Worm (Caenorhabditis elegans) whole organism, young adult: ENCODE results near the gene C47E12.12.

Experiments used
- B0019.2 ChIP-seq: fragments of 200-800 bp; sonication (Bioruptor generic); conservative IDR thresholded peaks from 2 replicates; pipeline ENCODE4 v1.3.6; 2022; ENCODE audit warnings: missing genetic modification reagents, missing genetic modification characterization, missing compliant biosample characterization
- B0261.1 ChIP-seq: sonication (generic microtip); optimal IDR thresholded peaks from 2 replicates; lab custom pipeline; 2016; ENCODE audit warnings: mild to moderate bottlenecking, missing genetic modification characterization, moderate library complexity, missing compliant biosample characterization
- C17E4.6 ChIP-seq: fragments of 200-800 bp; sonication (Bioruptor generic); IDR thresholded peaks from 2 replicates; pipeline ENCODE4 v1.3.6; 2022; ENCODE audit warnings: missing genetic modification reagents, missing genetic modification characterization, missing compliant biosample characterization
- F22D6.2 ChIP-seq: sonication (generic microtip); optimal IDR thresholded peaks from 2 replicates; lab custom pipeline; 2016; ENCODE audit warnings: mild to moderate bottlenecking, missing genetic modification characterization, missing compliant biosample characterization
- F39B2.1 ChIP-seq: fragments of 200-800 bp; sonication (Bioruptor generic); IDR thresholded peaks from 2 replicates; pipeline ENCODE4 v1.3.6; 2022; ENCODE audit warnings: missing genetic modification reagents, missing genetic modification characterization, missing compliant biosample characterization
- F49E8.2 ChIP-seq: sonication (generic microtip); optimal IDR thresholded peaks from 3 replicates; lab custom pipeline; 2017; ENCODE audit warnings: missing genetic modification characterization, mild to moderate bottlenecking, missing compliant biosample characterization, antibody characterized with exemption, moderate library complexity; ENCODE audit not compliant: insufficient read depth
- F57A8.1 ChIP-seq: fragments of 200-800 bp; sonication (Bioruptor generic); optimal IDR thresholded peaks from 2 replicates; lab custom pipeline; 2018; ENCODE audit warnings: mild to moderate bottlenecking, missing genetic modification characterization, moderate library complexity, missing compliant biosample characterization
- aptf-2 ChIP-seq: fragments of 200-800 bp; sonication (Bioruptor generic); conservative IDR thresholded peaks from 2 replicates; pipeline ENCODE4 v1.3.6; 2022; ENCODE audit warnings: missing genetic modification reagents, missing genetic modification characterization, missing compliant biosample characterization
- atf-7 ChIP-seq: sonication (generic microtip); optimal IDR thresholded peaks from 2 replicates; lab custom pipeline; 2017; ENCODE audit warnings: mild to moderate bottlenecking, missing genetic modification characterization, missing compliant biosample characterization
- bed-1 ChIP-seq: fragments of 200-800 bp; sonication (Bioruptor generic); IDR thresholded peaks from 2 replicates; pipeline ENCODE4 v1.3.6; 2022; ENCODE audit warnings: missing genetic modification reagents, missing genetic modification characterization, missing compliant biosample characterization
- ccch-3 ChIP-seq: fragments of 200-800 bp; sonication (Bioruptor generic); optimal IDR thresholded peaks from 2 replicates; lab custom pipeline; 2018; ENCODE audit warnings: mild to moderate bottlenecking, missing genetic modification characterization, missing compliant biosample characterization
- die-1 ChIP-seq: sonication (generic microtip); optimal IDR thresholded peaks from 2 replicates; lab custom pipeline; 2016; ENCODE audit warnings: missing genotype, mild to moderate bottlenecking, missing genetic modification characterization, missing compliant biosample characterization
- dpl-1 ChIP-seq: fragments of 150-350 bp; optimal IDR thresholded peaks from 2 replicates; lab custom pipeline; 2014; ENCODE audit warnings: missing biosample characterization, missing genetic modification reagents, missing genetic modification characterization
- egl-18 ChIP-seq: fragments of 200-800 bp; sonication (Bioruptor generic); IDR thresholded peaks from 2 replicates; pipeline ENCODE4 v1.3.6; 2022; ENCODE audit warnings: missing genetic modification reagents, missing genetic modification characterization, missing compliant biosample characterization
- ets-4 ChIP-seq: fragments of 200-800 bp; sonication (Bioruptor generic); optimal IDR thresholded peaks from 2 replicates; lab custom pipeline; 2018; ENCODE audit warnings: mild to moderate bottlenecking, missing genetic modification characterization, missing compliant biosample characterization
- him-1 ChIP-seq: sonication (generic microtip); optimal IDR thresholded peaks from 2 replicates; lab custom pipeline; 2016; ENCODE audit warnings: missing genotype, missing genetic modification reagents, missing genetic modification characterization, missing compliant biosample characterization
- hlh-12 ChIP-seq: sonication (generic microtip); optimal IDR thresholded peaks from 2 replicates; lab custom pipeline; 2016; ENCODE audit warnings: missing genetic modification characterization, missing compliant biosample characterization
- hlh-26 ChIP-seq: fragments of 200-800 bp; sonication (Bioruptor generic); conservative IDR thresholded peaks from 2 replicates; pipeline ENCODE4 v1.3.6; 2022; ENCODE audit warnings: missing genetic modification reagents, missing genetic modification characterization, missing compliant biosample characterization
- hmg-20 ChIP-seq: fragments of 200-800 bp; sonication (Bioruptor generic); IDR thresholded peaks from 2 replicates; pipeline ENCODE4 v1.3.6; 2022; ENCODE audit warnings: missing genetic modification reagents, missing genetic modification characterization, missing compliant biosample characterization
- hrde-1 ChIP-seq: sonication (generic microtip); optimal IDR thresholded peaks from 2 replicates; lab custom pipeline; 2016; ENCODE audit warnings: missing genetic modification characterization, mild to moderate bottlenecking, missing compliant biosample characterization, moderate library complexity, missing genotype, missing genetic modification reagents, borderline replicate concordance
- hsf-1 ChIP-seq: fragments of 200-800 bp; sonication (Bioruptor generic); IDR thresholded peaks from 2 replicates; pipeline ENCODE4 v1.3.6; 2022; ENCODE audit warnings: missing genetic modification reagents, missing genetic modification characterization, missing compliant biosample characterization
- lin-26 ChIP-seq: fragments of 200-800 bp; sonication (Bioruptor generic); IDR thresholded peaks from 2 replicates; pipeline ENCODE4 v1.3.6; 2022; ENCODE audit warnings: missing genetic modification reagents, missing genetic modification characterization, missing compliant biosample characterization
- madf-10 ChIP-seq: sonication (generic microtip); optimal IDR thresholded peaks from 2 replicates; lab custom pipeline; 2016; ENCODE audit warnings: mild to moderate bottlenecking, missing genetic modification characterization, missing compliant biosample characterization
- mel-28 ChIP-seq: sonication (generic microtip); optimal IDR thresholded peaks from 2 replicates; lab custom pipeline; 2016; ENCODE audit warnings: borderline replicate concordance, mild to moderate bottlenecking, missing genetic modification characterization, missing compliant biosample characterization
- mes-4 ChIP-seq: sonication (generic microtip); optimal IDR thresholded peaks from 2 replicates; lab custom pipeline; 2016; ENCODE audit warnings: missing genotype, missing genetic modification characterization, missing compliant biosample characterization
- mxl-1 ChIP-seq: sonication (generic microtip); optimal IDR thresholded peaks from 2 replicates; lab custom pipeline; 2016; ENCODE audit warnings: missing genetic modification characterization, missing compliant biosample characterization
- nfya-2 ChIP-seq: fragments of 200-800 bp; sonication (Bioruptor generic); IDR thresholded peaks from 2 replicates; pipeline ENCODE4 v1.3.6; 2022; ENCODE audit warnings: missing genetic modification reagents, missing genetic modification characterization, missing compliant biosample characterization
- nhr-80 ChIP-seq: sonication (generic microtip); optimal IDR thresholded peaks from 2 replicates; lab custom pipeline; 2016; ENCODE audit warnings: missing genetic modification characterization, missing compliant biosample characterization
- nhr-90 ChIP-seq: sonication (generic microtip); optimal IDR thresholded peaks from 2 replicates; lab custom pipeline; 2016; ENCODE audit warnings: missing genotype, mild to moderate bottlenecking, missing genetic modification characterization, missing compliant biosample characterization
- pbrm-1 ChIP-seq: fragments of 200-800 bp; sonication (Bioruptor generic); IDR thresholded peaks from 2 replicates; pipeline ENCODE4 v1.3.6; 2022; ENCODE audit warnings: missing genetic modification reagents, missing genetic modification characterization, missing compliant biosample characterization
- rcor-1 ChIP-seq: fragments of 200-800 bp; sonication (Bioruptor generic); IDR thresholded peaks from 2 replicates; pipeline ENCODE4 v1.3.6; 2022; ENCODE audit warnings: missing genetic modification reagents, missing genetic modification characterization, missing compliant biosample characterization
- rec-8 ChIP-seq, 2 experiments: sonication (generic microtip); optimal IDR thresholded peaks; 2 replicates each; lab custom pipeline; 2016; ENCODE audit warnings: mild to moderate bottlenecking in 2 of 2, missing genetic modification characterization in 2 of 2, missing genetic modification reagents in 2 of 2, missing genotype in 2 of 2, missing biosample characterization in 1 of 2, missing compliant biosample characterization in 1 of 2, moderate library complexity in 1 of 2
- snpc-4 ChIP-seq, 5 experiments: fragments of 150-350 bp in 1 of 5; sonication (generic microtip) in 4 of 5; optimal IDR thresholded peaks; 2 replicates each; lab custom pipeline; 2014 to 2018; ENCODE audit warnings: missing genetic modification characterization in 5 of 5, missing biosample characterization in 3 of 5, antibody characterized with exemption in 2 of 5, mild to moderate bottlenecking in 2 of 5, missing compliant biosample characterization in 2 of 5, missing genotype in 2 of 5, moderate library complexity in 2 of 5, missing genetic modification reagents in 1 of 5
- somi-1 ChIP-seq: fragments of 200-800 bp; sonication (Bioruptor generic); optimal IDR thresholded peaks from 2 replicates; lab custom pipeline; 2018; ENCODE audit warnings: mild to moderate bottlenecking, missing genetic modification characterization, missing compliant biosample characterization
- ztf-6 ChIP-seq: fragments of 200-800 bp; sonication (Bioruptor generic); IDR thresholded peaks from 2 replicates; pipeline ENCODE4 v1.3.6; 2022; ENCODE audit warnings: missing genetic modification reagents, missing genetic modification characterization, missing compliant biosample characterization

Gene C47E12.12

DNA sequence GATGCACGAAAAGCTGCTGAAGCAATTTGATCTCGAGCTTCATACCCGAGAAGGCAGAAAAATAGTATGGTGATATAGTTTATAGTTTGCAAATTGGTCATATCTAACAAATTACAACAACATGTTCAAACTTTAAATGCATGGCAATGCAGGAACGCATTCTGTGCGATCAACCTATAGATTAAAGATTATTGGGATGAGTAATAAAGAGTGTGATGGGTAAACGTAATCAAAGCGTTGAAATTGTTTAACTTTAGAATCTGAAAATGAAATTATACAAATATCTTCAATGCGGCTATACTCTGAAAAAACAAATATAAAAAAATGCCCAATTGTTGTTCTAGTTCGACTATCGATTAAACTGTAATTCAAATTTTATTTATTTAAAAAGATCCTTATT, 3.8 kb upstream of the C47E12.12 start, which contains the start of gene C47E12.14:
TSS of gene C47E12.14 (minus strand) at position 101 of the 400 bp plus-strand sequence.
- TF ChIP-seq ztf-6 (GFP tag; lab: Robert Waterston, UW): no peak
- TF ChIP-seq F57A8.1 (GFP tag; lab: Kevin White, UChicago): no peak
- TF ChIP-seq mxl-1: no peak
- no peak for TF ChIP-seq somi-1 (GFP tag; lab: Kevin White, UChicago)
- no peak for TF ChIP-seq hmg-20 (GFP tag; lab: Robert Waterston, UW)
- TF ChIP-seq B0261.1 (tag; lab: Kevin White, UChicago): no peak
- TF ChIP-seq F49E8.2: no peak
- no peak for TF ChIP-seq egl-18 (GFP tag; lab: Robert Waterston, UW)
- TF ChIP-seq atf-7 (tag; lab: Kevin White, UChicago): no peak
- no peak for TF ChIP-seq hsf-1 (GFP tag; lab: Robert Waterston, UW)
- no peak for TF ChIP-seq hlh-12 (tag; lab: Kevin White, UChicago)
- no peak for TF ChIP-seq hrde-1 (tag; lab: Kevin White, UChicago)
- no peak for TF ChIP-seq snpc-4 (GFP tag; optimal IDR thresholded peaks at IDR 0.05; lab: Kevin White, UChicago)
- TF ChIP-seq snpc-4 (tag; optimal IDR thresholded peaks at IDR 0.05; lab: Kevin White, UChicago): no peak
- TF ChIP-seq pbrm-1 (GFP tag; lab: Robert Waterston, UW): no peak
- no peak for TF ChIP-seq mes-4 (tag; lab: Kevin White, UChicago)
- TF ChIP-seq mel-28 (tag; lab: Kevin White, UChicago): no peak
- TF ChIP-seq nhr-80 (tag; lab: Kevin White, UChicago): no peak
- no peak for TF ChIP-seq hlh-26 (GFP tag; lab: Robert Waterston, UW)
- TF ChIP-seq dpl-1: no peak

DNA sequence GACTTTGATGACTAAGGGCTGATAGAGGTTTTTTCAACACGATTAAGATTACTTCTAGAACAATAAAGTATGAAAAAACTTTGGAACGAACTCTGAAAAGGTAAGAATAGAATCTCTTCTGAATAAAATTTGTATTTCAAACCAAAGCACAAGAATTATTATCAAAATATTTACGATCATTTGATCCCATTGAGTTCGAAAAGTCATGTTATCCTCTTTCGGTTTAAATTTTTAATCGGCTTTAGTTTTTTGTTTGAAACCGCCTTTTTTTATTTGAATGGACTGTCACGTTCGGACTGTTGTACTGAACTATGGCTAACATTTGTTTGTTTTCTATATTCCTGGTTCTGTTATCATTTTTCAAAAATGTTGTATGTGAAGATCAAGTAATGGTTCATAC, 1.9 kb upstream of the C47E12.12 start, which contains the start of gene C47E12.9:
TSS of gene C47E12.9 (plus strand) at position 301 of the 400 bp plus-strand sequence.
- no peak for TF ChIP-seq hrde-1 (tag; lab: Kevin White, UChicago)
- no peak for TF ChIP-seq C17E4.6 (GFP tag; lab: Robert Waterston, UW)
- no peak for TF ChIP-seq lin-26
- TF ChIP-seq dpl-1: no peak

DNA sequence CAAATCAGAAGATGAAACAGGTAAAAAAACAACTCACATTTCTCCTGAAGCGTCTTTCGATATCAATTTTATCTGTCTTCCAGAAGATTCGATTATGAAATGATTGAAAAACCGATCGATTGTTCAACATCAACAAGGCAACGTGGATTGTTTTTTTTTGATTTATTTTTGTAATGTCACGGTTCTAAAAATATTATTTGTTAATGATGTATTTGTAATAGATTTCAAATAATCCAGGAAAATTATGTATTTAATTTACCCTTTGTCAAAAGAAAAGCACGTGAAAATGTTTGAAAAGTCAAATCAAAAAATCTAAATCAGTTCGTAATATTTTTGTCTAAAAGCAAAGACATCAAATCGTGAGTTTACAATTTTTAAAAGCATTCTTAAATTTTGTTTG, 3.4 kb downstream of the C47E12.12 start, which contains the start of the genes kin-5 and C47E12.11:
TSS of gene kin-5 (minus strand) at position 101 of the 400 bp plus-strand sequence.
TSS of gene C47E12.11 (plus strand) at position 320 of the 400 bp plus-strand sequence.
- TF ChIP-seq die-1 (tag; lab: Kevin White, UChicago): no peak
- no peak for TF ChIP-seq ets-4
- TF ChIP-seq F22D6.2 (tag; lab: Kevin White, UChicago): no peak
- no peak for TF ChIP-seq egl-18 (GFP tag; lab: Robert Waterston, UW)
- TF ChIP-seq rcor-1 (GFP tag; lab: Robert Waterston, UW): no peak
- no peak for TF ChIP-seq him-1 (tag; lab: Kevin White, UChicago)
- TF ChIP-seq nfya-2 (GFP tag; lab: Robert Waterston, UW): no peak
- no peak for TF ChIP-seq hrde-1 (tag; lab: Kevin White, UChicago)
- TF ChIP-seq nhr-90 (tag; lab: Kevin White, UChicago): no peak
- no peak for TF ChIP-seq bed-1
- TF ChIP-seq ccch-3: no peak
- TF ChIP-seq aptf-2 (GFP tag; lab: Robert Waterston, UW): no peak
- TF ChIP-seq madf-10 (tag; lab: Kevin White, UChicago): no peak
- no peak for TF ChIP-seq F39B2.1 (GFP tag; lab: Robert Waterston, UW)
- no peak for TF ChIP-seq rec-8 (tag; optimal IDR thresholded peaks at IDR 0.05; lab: Kevin White, UChicago)
- TF ChIP-seq B0019.2 (GFP tag; lab: Robert Waterston, UW): no peak
- TF ChIP-seq, all 124 proteins: peak for 0
